Worm (Caenorhabditis elegans) whole organism, L3 larva: Measurements from ENCODE around the gene pho-4.

Experiments used
- R02D3.7 ChIP-seq: fragments of 150-350 bp; optimal IDR thresholded peaks from 2 replicates; lab custom pipeline; 2014; ENCODE audit warnings: missing biosample characterization, missing genetic modification characterization
- ZK546.5 ChIP-seq: sonication (generic microtip); optimal IDR thresholded peaks from 2 replicates; lab custom pipeline; 2017; ENCODE audit warnings: missing biosample characterization, missing genetic modification characterization
- aly-2 ChIP-seq: fragments of 150-350 bp; optimal IDR thresholded peaks from 2 replicates; lab custom pipeline; 2014; ENCODE audit warnings: missing biosample characterization, missing genetic modification characterization
- ceh-28 ChIP-seq: fragments of 150-350 bp; optimal IDR thresholded peaks from 2 replicates; lab custom pipeline; 2014; ENCODE audit warnings: missing biosample characterization, missing genetic modification reagents, missing genetic modification characterization
- ceh-82 ChIP-seq: fragments of 150-350 bp; optimal IDR thresholded peaks from 2 replicates; lab custom pipeline; 2014; ENCODE audit warnings: missing biosample characterization, missing genetic modification characterization
- daf-12 ChIP-seq: fragments of 150-350 bp; optimal IDR thresholded peaks from 2 replicates; lab custom pipeline; 2014; ENCODE audit warnings: missing biosample characterization, missing genetic modification reagents, missing genetic modification characterization
- egl-5 ChIP-seq: fragments of 150-350 bp; optimal IDR thresholded peaks from 2 replicates; lab custom pipeline; 2017; ENCODE audit warnings: missing biosample characterization, missing genetic modification reagents, missing genetic modification characterization, inconsistent platforms
- elt-1 ChIP-seq: fragments of 150-350 bp; optimal IDR thresholded peaks from 2 replicates; lab custom pipeline; 2014; ENCODE audit warnings: missing biosample characterization, missing genetic modification characterization
- elt-2 ChIP-seq: sonication (generic microtip); optimal IDR thresholded peaks from 2 replicates; lab custom pipeline; 2016; ENCODE audit warnings: missing genetic modification reagents, mild to moderate bottlenecking, missing genetic modification characterization, missing compliant biosample characterization
- elt-3 ChIP-seq, 3 experiments: fragments of 150-350 bp in 1 of 3; sonication (generic microtip) in 2 of 3; optimal IDR thresholded peaks; 2 replicates in 2 of 3; 4 replicates in 1 of 3; lab custom pipeline; 2014 to 2017; ENCODE audit warnings: missing biosample characterization in 3 of 3, missing genetic modification characterization in 3 of 3
- eor-1 ChIP-seq, 2 experiments: fragments of 150-350 bp; optimal IDR thresholded peaks; 2 replicates each; lab custom pipeline; 2014 to 2018; ENCODE audit warnings: missing biosample characterization in 2 of 2, missing genetic modification characterization in 2 of 2
- fkh-10 ChIP-seq: sonication (generic microtip); optimal IDR thresholded peaks from 2 replicates; lab custom pipeline; 2017; ENCODE audit warnings: missing biosample characterization, missing genetic modification reagents, missing genetic modification characterization
- fkh-2 ChIP-seq: fragments of 150-350 bp; optimal IDR thresholded peaks from 2 replicates; lab custom pipeline; 2014; ENCODE audit warnings: missing biosample characterization, missing genetic modification reagents, missing genetic modification characterization
- hmg-11 ChIP-seq: sonication (generic microtip); optimal IDR thresholded peaks from 2 replicates; lab custom pipeline; 2016; ENCODE audit warnings: missing genetic modification characterization, missing compliant biosample characterization
- jun-1 ChIP-seq: fragments of 150-350 bp; optimal IDR thresholded peaks from 2 replicates; lab custom pipeline; 2014; ENCODE audit warnings: missing biosample characterization, missing genetic modification reagents, missing genetic modification characterization
- lin-15B ChIP-seq: fragments of 150-350 bp; optimal IDR thresholded peaks from 2 replicates; lab custom pipeline; 2014; ENCODE audit warnings: missing biosample characterization, missing genetic modification characterization
- lin-39 ChIP-seq: fragments of 150-350 bp; optimal IDR thresholded peaks from 2 replicates; lab custom pipeline; 2018; ENCODE audit warnings: missing biosample characterization, missing genetic modification reagents, missing genetic modification characterization
- lsy-12 ChIP-seq: sonication (generic microtip); optimal IDR thresholded peaks from 2 replicates; lab custom pipeline; 2016; ENCODE audit warnings: mild to moderate bottlenecking, missing genetic modification characterization, missing compliant biosample characterization
- mdl-1 ChIP-seq: fragments of 150-350 bp; optimal IDR thresholded peaks from 2 replicates; lab custom pipeline; 2014; ENCODE audit warnings: missing biosample characterization, missing genetic modification characterization
- mml-1 ChIP-seq: fragments of 150-350 bp; sonication (generic microtip); optimal IDR thresholded peaks from 3 replicates; lab custom pipeline; 2014; ENCODE audit warnings: missing biosample characterization, missing genetic modification characterization
- nfya-1 ChIP-seq: sonication (generic microtip); optimal IDR thresholded peaks from 2 replicates; lab custom pipeline; 2017; ENCODE audit warnings: missing genetic modification characterization, mild to moderate bottlenecking, missing compliant biosample characterization, antibody characterized with exemption, moderate library complexity; ENCODE audit not compliant: insufficient read depth
- nhr-11 ChIP-seq: fragments of 150-350 bp; optimal IDR thresholded peaks from 2 replicates; lab custom pipeline; 2014; ENCODE audit warnings: missing biosample characterization, missing genetic modification characterization
- nhr-23 ChIP-seq: fragments of 150-350 bp; optimal IDR thresholded peaks from 2 replicates; lab custom pipeline; 2014; ENCODE audit warnings: missing biosample characterization, missing genetic modification reagents, missing genetic modification characterization
- nhr-25 ChIP-seq: sonication (generic microtip); optimal IDR thresholded peaks from 2 replicates; lab custom pipeline; 2017; ENCODE audit warnings: missing biosample characterization, missing genetic modification characterization
- nhr-28 ChIP-seq: fragments of 150-350 bp; optimal IDR thresholded peaks from 2 replicates; lab custom pipeline; 2014; ENCODE audit warnings: missing biosample characterization, missing genetic modification characterization
- nhr-43 ChIP-seq: sonication (generic microtip); optimal IDR thresholded peaks from 2 replicates; lab custom pipeline; 2016; ENCODE audit warnings: mild to moderate bottlenecking, missing genetic modification characterization, missing compliant biosample characterization; ENCODE audit not compliant: poor library complexity, severe bottlenecking
- nhr-67 ChIP-seq: fragments of 150-350 bp; optimal IDR thresholded peaks from 2 replicates; lab custom pipeline; 2014; ENCODE audit warnings: missing biosample characterization, missing genetic modification characterization
- nhr-76 ChIP-seq: fragments of 150-350 bp; sonication (generic microtip); optimal IDR thresholded peaks from 5 replicates; lab custom pipeline; 2014; ENCODE audit warnings: missing biosample characterization, missing genetic modification characterization
- nhr-77 ChIP-seq: fragments of 150-350 bp; optimal IDR thresholded peaks from 2 replicates; lab custom pipeline; 2014; ENCODE audit warnings: missing biosample characterization, missing genetic modification characterization
- pqm-1 ChIP-seq: fragments of 150-350 bp; optimal IDR thresholded peaks from 2 replicates; lab custom pipeline; 2017; ENCODE audit warnings: missing biosample characterization, missing genetic modification characterization, inconsistent platforms
- tbx-2 ChIP-seq: sonication (generic microtip); optimal IDR thresholded peaks from 2 replicates; lab custom pipeline; 2016; ENCODE audit warnings: mild to moderate bottlenecking, missing genetic modification characterization, missing compliant biosample characterization
- unc-39 ChIP-seq: sonication (generic microtip); optimal IDR thresholded peaks from 4 replicates; lab custom pipeline; 2017; ENCODE audit warnings: missing biosample characterization, missing genetic modification characterization
- zag-1 ChIP-seq: fragments of 150-350 bp; optimal IDR thresholded peaks from 2 replicates; lab custom pipeline; 2014; ENCODE audit warnings: missing biosample characterization, missing genetic modification characterization
- ztf-4 ChIP-seq: fragments of 150-350 bp; optimal IDR thresholded peaks from 2 replicates; lab custom pipeline; 2014; ENCODE audit warnings: missing biosample characterization, missing genetic modification characterization

Gene pho-4

ce11 chrII:5238366-5238765 is at the start of gene pho-4:
Gene pho-4 (minus strand): TSS chrII:5238466.
- no peak for TF ChIP-seq unc-39 (tag; lab: Kevin White, UChicago)
- no peak for TF ChIP-seq nhr-11
- TF ChIP-seq elt-3 (tag; optimal IDR thresholded peaks at IDR 0.05; lab: Kevin White, UChicago) = no peak
- TF ChIP-seq nhr-25 (tag; lab: Kevin White, UChicago) = no peak
- no peak for TF ChIP-seq ZK546.5
- no peak for TF ChIP-seq lin-15B (tag; lab: Kevin White, UChicago)
- no peak for TF ChIP-seq ztf-4 (tag; lab: Kevin White, UChicago)
- no peak for TF ChIP-seq ceh-82 (tag; lab: Kevin White, UChicago)
- no peak for TF ChIP-seq hmg-11 (tag; lab: Kevin White, UChicago)
- no peak for TF ChIP-seq jun-1 (tag; lab: Kevin White, UChicago)
- TF ChIP-seq nhr-77 (tag; lab: Kevin White, UChicago) = no peak
- no peak for TF ChIP-seq daf-12 (tag; lab: Kevin White, UChicago)
- TF ChIP-seq nhr-76 (tag; lab: Kevin White, UChicago) = no peak
- no peak for TF ChIP-seq eor-1 (tag; optimal IDR thresholded peaks at IDR 0.05; lab: Kevin White, UChicago)
- TF ChIP-seq zag-1 (tag; lab: Kevin White, UChicago) = no peak
- TF ChIP-seq nhr-28 (tag; lab: Kevin White, UChicago) = no peak
- TF ChIP-seq fkh-2 (tag; lab: Kevin White, UChicago) = no peak
- TF ChIP-seq, all 47 proteins: peak for 0

DNA sequence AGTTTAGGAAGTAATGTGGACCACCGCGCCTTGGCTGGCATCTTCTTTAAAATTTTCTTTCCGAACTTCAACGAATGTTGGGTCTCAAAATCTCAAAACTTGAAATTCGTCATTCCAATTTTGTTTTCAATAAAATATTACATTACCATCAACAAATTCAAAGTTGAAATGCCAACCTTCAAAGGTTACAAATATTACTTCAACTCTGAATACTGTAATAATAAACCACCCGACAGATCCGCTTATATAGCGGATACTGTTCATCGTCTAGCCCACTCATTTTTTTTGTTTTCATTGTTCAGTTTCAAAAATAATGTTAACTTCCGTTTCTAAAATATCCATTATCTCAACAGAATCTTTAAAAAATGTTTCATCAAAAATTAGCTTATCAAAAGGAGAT is 46.8 kb upstream of the pho-4 start, which contains the start of gene gur-5:
gur-5 (plus strand) TSS at position 301 of the 400 bp plus-strand sequence.
- TF ChIP-seq hmg-11 (tag; lab: Kevin White, UChicago) = no peak
- TF ChIP-seq nhr-25 (tag; lab: Kevin White, UChicago) = no peak
- no peak for TF ChIP-seq fkh-10 (GFP tag; lab: Kevin White, UChicago)
- TF ChIP-seq nhr-77 (tag; lab: Kevin White, UChicago) = no peak
- TF ChIP-seq zag-1 (tag; lab: Kevin White, UChicago) = no peak
- TF ChIP-seq nhr-67 = no peak
- TF ChIP-seq lin-15B (tag; lab: Kevin White, UChicago) = no peak
- TF ChIP-seq unc-39 (tag; lab: Kevin White, UChicago) = no peak
- TF ChIP-seq nhr-11 = no peak
- no peak for TF ChIP-seq ceh-28 (tag; lab: Kevin White, UChicago)
- no peak for TF ChIP-seq aly-2 (tag; lab: Kevin White, UChicago)

- TF ChIP-seq hmg-11 (tag; lab: Kevin White, UChicago) (no peak), nhr-23 (tag; lab: Kevin White, UChicago) (peak; percentile 11), daf-12 (tag; lab: Kevin White, UChicago) (no peak), mml-1 (tag; lab: Kevin White, UChicago) (no peak), R02D3.7 (tag; lab: Kevin White, UChicago) (no peak), aly-2 (tag; lab: Kevin White, UChicago) (no peak), fkh-2 (tag; lab: Kevin White, UChicago) (no peak), ZK546.5 (no peak), eor-1 (tag; optimal IDR thresholded peaks at IDR 0.05; lab: Kevin White, UChicago) (no peak), elt-1 (peak; percentile 93), ceh-28 (tag; lab: Kevin White, UChicago) (no peak), nhr-25 (tag; lab: Kevin White, UChicago) (no peak), elt-2 (tag; lab: Kevin White, UChicago) (no peak), nhr-77 (tag; lab: Kevin White, UChicago) (no peak), mdl-1 (no peak), zag-1 (tag; lab: Kevin White, UChicago) (no peak), lin-39 (tag; lab: Kevin White, UChicago) (no peak)
Measured at ce11 chrII:5282740-5283281, 44.5 kb upstream of the pho-4 start.

DNA sequence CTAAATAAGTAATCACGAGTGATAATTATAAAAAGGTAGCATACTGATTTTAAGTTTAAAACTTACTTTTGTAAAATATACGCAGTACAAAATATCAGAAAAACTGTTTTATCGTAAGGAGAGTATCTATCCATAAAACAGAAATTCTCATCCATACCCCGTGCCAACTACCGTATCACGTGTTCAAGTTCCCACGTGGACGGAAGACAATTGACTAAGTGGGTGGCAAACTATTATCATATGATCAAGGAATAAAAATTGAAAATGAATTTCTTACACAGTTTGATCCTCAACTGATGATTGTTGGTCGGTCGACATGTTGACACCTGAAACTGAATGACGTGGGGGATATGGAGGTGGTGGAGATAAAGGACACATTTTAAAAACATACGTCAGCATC is 43.9 kb upstream of the pho-4 start, which contains the start of gene pmt-1:
pmt-1 (minus strand) TSS at position 332 of the 400 bp plus-strand sequence.
- TF ChIP-seq nhr-23 (tag; lab: Kevin White, UChicago) (peak; percentile 12), elt-2 (tag; lab: Kevin White, UChicago) (peak; percentile 78), nhr-67 (no peak), elt-3 (tag; optimal IDR thresholded peaks at IDR 0.05; lab: Kevin White, UChicago) (no peak), nfya-1 (tag; lab: Kevin White, UChicago) (peak; percentile 11), nhr-43 (tag; lab: Kevin White, UChicago) (peak; percentile 71), lsy-12 (tag; lab: Kevin White, UChicago) (peak; percentile 2), fkh-2 (tag; lab: Kevin White, UChicago) (no peak), jun-1 (tag; lab: Kevin White, UChicago) (peak; percentile 28), tbx-2 (tag; lab: Kevin White, UChicago) (no peak), egl-5 (tag; lab: Kevin White, UChicago) (no peak), pqm-1 (tag; lab: Kevin White, UChicago) (peak; percentile 43)
- TF ChIP-seq, all 47 proteins: peak for 7
